Fruit fly (Drosophila melanogaster) whole organism, embryonic: ENCODE results near the gene Rbp6.
A peak's percentile ranks its signal among the peaks of the same experiment; 100 is the strongest.

Experiments
- B-H1 ChIP-seq: fragments of 200-800 bp; sonication (Bioruptor generic); IDR thresholded peaks from 3 replicates; pipeline ENCODE4 v1.3.6; 2022; ENCODE audit warnings: missing biosample characterization, missing genetic modification characterization
- B-H2 ChIP-seq: fragments of 200-800 bp; sonication (Bioruptor generic); optimal IDR thresholded peaks from 2 replicates; lab custom pipeline; 2018; ENCODE audit warnings: missing biosample characterization, mild to moderate bottlenecking, missing genetic modification characterization
- Bdp1 ChIP-seq: fragments of 200-800 bp; sonication (Bioruptor generic); optimal IDR thresholded peaks from 3 replicates; lab custom pipeline; 2016; ENCODE audit warnings: missing biosample characterization, missing genetic modification characterization
- CG1024 ChIP-seq: fragments of 200-800 bp; sonication (Bioruptor generic); IDR thresholded peaks from 2 replicates; pipeline ENCODE4 v1.3.6; 2022; ENCODE audit warnings: missing biosample characterization, missing genetic modification characterization
- CG12299 ChIP-seq: fragments of 200-800 bp; sonication (Bioruptor generic); optimal IDR thresholded peaks from 2 replicates; lab custom pipeline; 2018; ENCODE audit warnings: missing biosample characterization, mild to moderate bottlenecking, missing genetic modification characterization
- CG14860 ChIP-seq: fragments of 200-800 bp; sonication (Bioruptor generic); IDR thresholded peaks from 3 replicates; pipeline ENCODE4 v1.3.6; 2022; ENCODE audit warnings: missing biosample characterization, missing genetic modification characterization; ENCODE audit not compliant: partially characterized antibody
- CG17829 ChIP-seq: fragments of 200-800 bp; optimal IDR thresholded peaks from 2 replicates; lab custom pipeline; 2019; ENCODE audit warnings: missing biosample characterization, mild to moderate bottlenecking, missing genetic modification characterization, moderate library complexity
- CG18262 ChIP-seq: fragments of 200-800 bp; optimal IDR thresholded peaks from 3 replicates; lab custom pipeline; 2019; ENCODE audit warnings: missing biosample characterization, mild to moderate bottlenecking, missing genetic modification characterization, moderate library complexity
- CG2116 ChIP-seq: fragments of 200-800 bp; sonication (Bioruptor generic); optimal IDR thresholded peaks from 3 replicates; lab custom pipeline; 2018; ENCODE audit warnings: missing biosample characterization, mild to moderate bottlenecking, missing genetic modification characterization
- CG2202 ChIP-seq: fragments of 200-800 bp; sonication (Bioruptor generic); optimal IDR thresholded peaks from 2 replicates; lab custom pipeline; 2018; ENCODE audit warnings: missing biosample characterization, mild to moderate bottlenecking, missing genetic modification characterization
- CG32772 ChIP-seq: fragments of 200-800 bp; sonication (Bioruptor generic); IDR thresholded peaks from 2 replicates; pipeline ENCODE4 v1.3.6; 2022; ENCODE audit warnings: missing biosample characterization, missing genetic modification characterization
- CG3995 ChIP-seq: fragments of 200-800 bp; sonication (Bioruptor generic); optimal IDR thresholded peaks from 3 replicates; lab custom pipeline; 2016; ENCODE audit warnings: missing biosample characterization, missing genetic modification characterization
- CG4820 ChIP-seq: fragments of 200-800 bp; sonication (Bioruptor generic); optimal IDR thresholded peaks from 3 replicates; lab custom pipeline; 2016; ENCODE audit warnings: missing biosample characterization, missing genetic modification characterization
- CG5180 ChIP-seq: fragments of 200-800 bp; sonication (Bioruptor generic); optimal IDR thresholded peaks from 3 replicates; lab custom pipeline; 2017; ENCODE audit warnings: missing biosample characterization, missing genetic modification characterization, mild to moderate bottlenecking, moderate library complexity, missing genetic modification reagents
- CG6254 ChIP-seq: fragments of 200-800 bp; sonication (Bioruptor generic); optimal IDR thresholded peaks from 3 replicates; lab custom pipeline; 2017; ENCODE audit warnings: mild to moderate bottlenecking, missing biosample characterization, missing genetic modification reagents, missing genetic modification characterization
- CG7372 ChIP-seq: fragments of 200-800 bp; sonication (Bioruptor generic); IDR thresholded peaks from 2 replicates; pipeline ENCODE4 v1.3.6; 2022; ENCODE audit warnings: missing biosample characterization, missing genetic modification characterization
- CG7556 ChIP-seq: fragments of 200-800 bp; sonication (Bioruptor generic); optimal IDR thresholded peaks from 2 replicates; lab custom pipeline; 2017; ENCODE audit warnings: missing biosample characterization, mild to moderate bottlenecking, missing genetic modification characterization
- CG8388 ChIP-seq: fragments of 200-800 bp; sonication (Bioruptor generic); optimal IDR thresholded peaks from 2 replicates; lab custom pipeline; 2019; ENCODE audit warnings: missing biosample characterization, mild to moderate bottlenecking, missing genetic modification characterization, moderate library complexity
- CG9797 ChIP-seq: fragments of 200-800 bp; sonication (Bioruptor generic); optimal IDR thresholded peaks from 3 replicates; lab custom pipeline; 2018; ENCODE audit warnings: missing biosample characterization, mild to moderate bottlenecking, missing genetic modification characterization
- CHES-1-like ChIP-seq: fragments of 200-800 bp; sonication (Bioruptor generic); optimal IDR thresholded peaks from 2 replicates; lab custom pipeline; 2016; ENCODE audit warnings: missing biosample characterization, missing genetic modification characterization
- CkIIα-i1 ChIP-seq: fragments of 200-800 bp; sonication (Bioruptor generic); IDR thresholded peaks from 2 replicates; pipeline ENCODE4 v1.3.6; 2022; ENCODE audit warnings: missing biosample characterization, missing genetic modification characterization
- CrebB ChIP-seq: fragments of 200-800 bp; sonication (Bioruptor generic); optimal IDR thresholded peaks from 3 replicates; lab custom pipeline; 2018; ENCODE audit warnings: missing biosample characterization, mild to moderate bottlenecking, missing genetic modification characterization
- D ChIP-seq, 2 experiments: fragments of 200-800 bp in 1 of 2; fragments of >200 bp in 1 of 2; sonication (Bioruptor generic) in 1 of 2; optimal IDR thresholded peaks; 2 replicates in 1 of 2; 3 replicates in 1 of 2; lab custom pipeline; 2017; ENCODE audit warnings: mild to moderate bottlenecking in 1 of 2, missing biosample characterization in 1 of 2, missing genetic modification characterization in 1 of 2, missing genetic modification reagents in 1 of 2
- Deaf1 ChIP-seq: fragments of 200-800 bp; optimal IDR thresholded peaks from 3 replicates; lab custom pipeline; 2019; ENCODE audit warnings: missing biosample characterization, mild to moderate bottlenecking, missing genetic modification characterization, moderate library complexity
- E2f2 ChIP-seq: fragments of 200-800 bp; sonication (Bioruptor generic); IDR thresholded peaks from 2 replicates; pipeline ENCODE4 v1.3.6; 2022; ENCODE audit warnings: missing biosample characterization, missing genetic modification characterization
- Elba2 ChIP-seq: fragments of 200-800 bp; sonication (Bioruptor generic); optimal IDR thresholded peaks from 3 replicates; lab custom pipeline; 2016; ENCODE audit warnings: missing biosample characterization, missing genetic modification characterization
- HLH4C ChIP-seq: fragments of 200-800 bp; sonication (Bioruptor generic); IDR thresholded peaks from 3 replicates; pipeline ENCODE4 v1.3.6; 2022; ENCODE audit warnings: missing biosample characterization, missing genetic modification characterization; ENCODE audit not compliant: partially characterized antibody
- Hr39 ChIP-seq: fragments of >200 bp; optimal IDR thresholded peaks from 2 replicates; lab custom pipeline; 2017
- Myb ChIP-seq: fragments of 200-800 bp; sonication (Bioruptor generic); optimal IDR thresholded peaks from 2 replicates; lab custom pipeline; 2016; ENCODE audit warnings: missing biosample characterization, missing genetic modification characterization
- Oaz ChIP-seq: fragments of 200-800 bp; sonication (Bioruptor generic); IDR thresholded peaks from 2 replicates; pipeline ENCODE4 v1.3.6; 2022; ENCODE audit warnings: missing biosample characterization, missing genetic modification characterization
- Sin3A ChIP-seq: fragments of >200 bp; optimal IDR thresholded peaks from 2 replicates; lab custom pipeline; 2018
- Six4 ChIP-seq: fragments of 200-800 bp; sonication (Bioruptor generic); optimal IDR thresholded peaks from 2 replicates; lab custom pipeline; 2016; ENCODE audit warnings: missing biosample characterization, missing genetic modification characterization
- Sox100B ChIP-seq: fragments of 200-800 bp; sonication (Bioruptor generic); optimal IDR thresholded peaks from 3 replicates; lab custom pipeline; 2018; ENCODE audit warnings: missing biosample characterization, mild to moderate bottlenecking, missing genetic modification characterization
- TFAM ChIP-seq: fragments of 200-800 bp; sonication (Bioruptor generic); optimal IDR thresholded peaks from 2 replicates; lab custom pipeline; 2017; ENCODE audit warnings: missing biosample characterization, missing genetic modification characterization, inconsistent platforms
- emc ChIP-seq: fragments of 200-800 bp; sonication (Bioruptor generic); optimal IDR thresholded peaks from 2 replicates; lab custom pipeline; 2016; ENCODE audit warnings: missing biosample characterization, missing genetic modification characterization
- esg ChIP-seq: fragments of 200-800 bp; sonication (Bioruptor generic); conservative IDR thresholded peaks from 2 replicates; pipeline ENCODE4 v1.3.6; 2022; ENCODE audit warnings: missing biosample characterization, missing genetic modification characterization
- fru ChIP-seq: fragments of >200 bp; optimal IDR thresholded peaks from 2 replicates; lab custom pipeline; 2017
- gcm ChIP-seq: fragments of 200-800 bp; sonication (Bioruptor generic); optimal IDR thresholded peaks from 2 replicates; lab custom pipeline; 2019; ENCODE audit warnings: missing biosample characterization, mild to moderate bottlenecking, missing genetic modification characterization, moderate library complexity
- hkb ChIP-seq, 2 experiments: fragments of 200-800 bp in 1 of 2; fragments of >200 bp in 1 of 2; sonication (Bioruptor generic) in 1 of 2; IDR thresholded peaks in 1 of 2; optimal IDR thresholded peaks in 1 of 2; 2 replicates each; pipeline versions ENCODE4 v1.3.6 to Lab custom; 2017 to 2022; ENCODE audit warnings: missing biosample characterization in 1 of 2, missing genetic modification characterization in 1 of 2
- lmd ChIP-seq: fragments of 200-800 bp; sonication (Bioruptor generic); IDR thresholded peaks from 2 replicates; pipeline ENCODE4 v1.3.6; 2022; ENCODE audit warnings: missing biosample characterization, missing genetic modification characterization
- lola ChIP-seq, 3 experiments: fragments of >200 bp in 2 of 3; fragments of 200-800 bp in 1 of 3; sonication (Bioruptor generic) in 1 of 3; optimal IDR thresholded peaks; 2 replicates each; lab custom pipeline; 2017 to 2019; ENCODE audit warnings: missing biosample characterization in 3 of 3, missing genetic modification characterization in 3 of 3, mild to moderate bottlenecking in 1 of 3, moderate library complexity in 1 of 3
- mam ChIP-seq: fragments of 200-800 bp; sonication (Bioruptor generic); optimal IDR thresholded peaks from 3 replicates; lab custom pipeline; 2016; ENCODE audit warnings: missing biosample characterization, missing genetic modification characterization
- pnt ChIP-seq: fragments of 200-800 bp; sonication (Bioruptor generic); optimal IDR thresholded peaks from 3 replicates; lab custom pipeline; 2016; ENCODE audit warnings: missing biosample characterization, missing genetic modification characterization
- pzg ChIP-seq: fragments of 200-800 bp; sonication (Bioruptor generic); optimal IDR thresholded peaks from 3 replicates; lab custom pipeline; 2018; ENCODE audit warnings: missing biosample characterization, mild to moderate bottlenecking, missing genetic modification characterization, moderate library complexity
- sr ChIP-seq: fragments of 200-800 bp; sonication (Bioruptor generic); IDR thresholded peaks from 3 replicates; pipeline ENCODE4 v1.3.6; 2022; ENCODE audit warnings: missing biosample characterization, missing genetic modification characterization
- ttk ChIP-seq: fragments of 200-800 bp; sonication (Bioruptor generic); IDR thresholded peaks from 2 replicates; pipeline ENCODE4 v2.1.2; 2022; ENCODE audit warnings: missing biosample characterization, missing genetic modification characterization
- vnd ChIP-seq: fragments of 200-800 bp; sonication (Bioruptor generic); IDR thresholded peaks from 3 replicates; pipeline ENCODE4 v1.3.6; 2022; ENCODE audit warnings: missing biosample characterization, missing genetic modification characterization; ENCODE audit not compliant: partially characterized antibody
- zen ChIP-seq: fragments of 200-800 bp; sonication (Bioruptor generic); optimal IDR thresholded peaks from 3 replicates; lab custom pipeline; 2018; ENCODE audit warnings: missing biosample characterization, mild to moderate bottlenecking, missing genetic modification characterization, moderate library complexity
- zfh1 ChIP-seq: fragments of 200-800 bp; sonication (Bioruptor generic); IDR thresholded peaks from 3 replicates; pipeline ENCODE4 v1.3.6; 2022; ENCODE audit warnings: missing biosample characterization, missing genetic modification characterization

Gene Rbp6

DNA sequence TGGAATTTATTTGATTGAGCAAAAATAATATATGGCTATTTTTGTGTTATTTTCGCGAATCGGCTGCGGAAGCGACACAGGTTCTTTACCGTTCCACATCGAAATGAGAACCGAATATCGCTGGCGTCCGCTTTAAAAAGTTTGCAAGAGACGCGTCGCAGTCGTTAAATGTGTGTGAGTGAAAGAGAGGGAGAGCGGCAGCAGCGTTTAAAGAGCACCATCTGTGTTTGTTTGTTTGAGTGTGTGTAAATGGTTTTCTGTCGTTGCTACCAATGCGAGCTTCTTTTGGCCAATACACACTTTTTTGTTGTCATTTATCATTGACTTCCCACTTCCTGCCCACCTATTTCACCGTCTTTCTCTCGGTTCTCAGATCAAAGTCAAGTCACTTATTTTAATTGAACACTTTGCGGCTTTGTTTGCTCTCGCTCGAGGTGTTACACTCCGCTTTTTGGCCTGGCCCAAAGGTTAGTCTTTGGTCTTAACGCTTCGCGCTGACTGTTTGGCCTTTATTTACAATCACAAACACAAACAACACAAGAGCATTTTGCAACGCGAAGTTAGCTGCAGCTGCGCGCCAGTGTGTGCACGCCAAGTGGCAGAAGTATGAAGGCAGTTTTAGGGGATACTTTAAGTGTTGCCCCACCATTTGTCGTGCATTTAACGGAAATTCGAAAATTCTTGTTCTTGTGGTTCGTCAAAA lies 225.8 kb downstream of the Rbp6 start, which contains the start of gene CG3764 (continued):
- TF ChIP-seq CG17829 (tag; lab: Kevin White, UChicago) (peak; percentile 76), E2f2 (peak; percentile 84), CG12299 (tag; lab: Kevin White, UChicago) (peak; percentile 87), Oaz (GFP tag; lab: Robert Waterston, UW) (0 out of 2 replicates have a peak, but pooled peaks have one; percentile 37), TFAM (GFP tag; lab: Kevin White, UChicago) (peak; percentile 71), esg (GFP tag; lab: Robert Waterston, UW) (no peak), D (optimal IDR thresholded peaks at IDR 0.05; lab: Kevin White, UChicago) (peak; percentile 11), D (GFP tag; optimal IDR thresholded peaks at IDR 0.05; lab: Kevin White, UChicago) (peak; percentile 73), CG4820 (GFP tag; lab: Kevin White, UChicago) (peak; percentile 38), fru (lab: Kevin White, UChicago) (no peak), CG7372 (GFP tag; lab: Robert Waterston, UW) (peak; percentile 31; the same call in 1 of the 2 replicates), CG14860 (GFP tag; lab: Robert Waterston, UW) (no peak), lola (GFP tag; optimal IDR thresholded peaks at IDR 0.05; lab: Kevin White, UChicago) (peak in 1 of 3 experiments; percentile 54), zen (tag; lab: Kevin White, UChicago) (peak; percentile 46), CG6254 (GFP tag; lab: Kevin White, UChicago) (peak; percentile 77), CG18262 (peak; percentile 67), CG9797 (GFP tag; lab: Kevin White, UChicago) (peak; percentile 74), lmd (peak; percentile 45; the same call in 1 of the 2 replicates), pzg (GFP tag; lab: Kevin White, UChicago) (peak; percentile 97), hkb (optimal IDR thresholded peaks at IDR 0.05; lab: Kevin White, UChicago) (no peak), hkb (GFP tag; IDR thresholded peaks at IDR 0.05; lab: Robert Waterston, UW) (peak; percentile 70), CG8388 (GFP tag; lab: Kevin White, UChicago) (peak; percentile 64), Deaf1 (tag; lab: Kevin White, UChicago) (peak; percentile 55), CG1024 (peak; percentile 68; the same call in 1 of the 2 replicates), CG2116 (peak; percentile 77), mam (GFP tag; lab: Kevin White, UChicago) (peak; percentile 53), B-H1 (peak; percentile 24; the same call in 1 of the 3 replicates), Sox100B (GFP tag; lab: Kevin White, UChicago) (no peak), ttk (GFP tag; lab: Robert Waterston, UW) (peak; percentile 62), zfh1 (GFP tag; lab: Robert Waterston, UW) (peak; percentile 66), CG5180 (GFP tag; lab: Kevin White, UChicago) (peak; percentile 73), emc (GFP tag; lab: Kevin White, UChicago) (peak; percentile 71), CrebB (tag; lab: Kevin White, UChicago) (peak; percentile 88), Six4 (GFP tag; lab: Kevin White, UChicago) (peak; percentile 52), Bdp1 (GFP tag; lab: Kevin White, UChicago) (peak; percentile 65), Hr39 (no peak), pnt (peak; percentile 60), Sin3A (lab: Kevin White, UChicago) (peak; percentile 43), CG7556 (GFP tag; lab: Kevin White, UChicago) (peak; percentile 59), CG3995 (GFP tag; lab: Kevin White, UChicago) (peak; percentile 54), gcm (GFP tag; lab: Kevin White, UChicago) (peak; percentile 74), CG2202 (tag; lab: Kevin White, UChicago) (peak; percentile 78), CG32772 (GFP tag; lab: Robert Waterston, UW) (no peak), CkIIα-i1 (GFP tag; lab: Robert Waterston, UW) (no peak), Myb (GFP tag; lab: Kevin White, UChicago) (peak; percentile 100), HLH4C (GFP tag; lab: Robert Waterston, UW) (no peak), CHES-1-like (GFP tag; lab: Kevin White, UChicago) (peak; percentile 92), Elba2 (GFP tag; lab: Kevin White, UChicago) (no peak), B-H2 (GFP tag; lab: Kevin White, UChicago) (peak; percentile 86), vnd (GFP tag; lab: Robert Waterston, UW) (no peak), sr (GFP tag; lab: Robert Waterston, UW) (peak; percentile 65; the same call in 1 of the 3 replicates)
